Worm (Caenorhabditis elegans) whole organism, L1 larva: ENCODE results near the gene C10B5.3.

Experiments
- C04F5.9 ChIP-seq: sonication (generic microtip); optimal IDR thresholded peaks from 2 replicates; lab custom pipeline; 2016; ENCODE audit warnings: missing genetic modification characterization, missing compliant biosample characterization
- C34B4.2 ChIP-seq: sonication (generic microtip); optimal IDR thresholded peaks from 2 replicates; lab custom pipeline; 2017; ENCODE audit warnings: mild to moderate bottlenecking, missing genetic modification characterization, missing compliant biosample characterization
- Y116A8C.19 ChIP-seq: sonication (generic microtip); optimal IDR thresholded peaks from 2 replicates; lab custom pipeline; 2016; ENCODE audit warnings: missing compliant biosample characterization, missing genetic modification characterization, borderline replicate concordance
- aha-1 ChIP-seq: fragments of 150-350 bp; optimal IDR thresholded peaks from 2 replicates; lab custom pipeline; 2014; ENCODE audit warnings: missing biosample characterization, missing genetic modification characterization
- alr-1 ChIP-seq: fragments of 200-800 bp; sonication (Bioruptor generic); optimal IDR thresholded peaks from 2 replicates; lab custom pipeline; 2018; ENCODE audit warnings: borderline replicate concordance, mild to moderate bottlenecking, missing genetic modification characterization, missing compliant biosample characterization
- ama-1 ChIP-seq: fragments of 150-350 bp; optimal IDR thresholded peaks from 2 replicates; lab custom pipeline; 2014
- ceh-63 ChIP-seq: fragments of 200-800 bp; sonication (Bioruptor generic); optimal IDR thresholded peaks from 2 replicates; lab custom pipeline; 2018; ENCODE audit warnings: mild to moderate bottlenecking, missing genetic modification characterization, missing compliant biosample characterization
- ceh-82 ChIP-seq, 3 experiments: fragments of 150-350 bp in 1 of 3; sonication (generic microtip) in 2 of 3; optimal IDR thresholded peaks; 2 replicates each; lab custom pipeline; 2014 to 2017; ENCODE audit warnings: missing biosample characterization in 3 of 3, missing genetic modification characterization in 3 of 3
- dpl-1 ChIP-seq, 3 experiments: fragments of 150-350 bp in 2 of 3; sonication (generic microtip) in 1 of 3; optimal IDR thresholded peaks; 2 replicates each; lab custom pipeline; 2014 to 2017; ENCODE audit warnings: missing biosample characterization in 3 of 3, missing genetic modification characterization in 3 of 3, missing genetic modification reagents in 3 of 3
- dsc-1 ChIP-seq: sonication (generic microtip); optimal IDR thresholded peaks from 2 replicates; lab custom pipeline; 2016; ENCODE audit warnings: mild to moderate bottlenecking, missing genetic modification characterization, missing compliant biosample characterization
- efl-1 ChIP-seq, 4 experiments: fragments of 150-350 bp; optimal IDR thresholded peaks in 3 of 4; peaks in 1 of 4; 1 replicate in 1 of 4; 2 replicates in 3 of 4; lab custom pipeline; 2014; ENCODE audit warnings: missing biosample characterization in 2 of 4, missing genetic modification characterization in 2 of 4, missing genetic modification reagents in 2 of 4
- egl-13 ChIP-seq: sonication (generic microtip); optimal IDR thresholded peaks from 2 replicates; lab custom pipeline; 2016; ENCODE audit warnings: missing genotype, missing genetic modification reagents, missing genetic modification characterization, missing compliant biosample characterization
- fkh-10 ChIP-seq: sonication (generic microtip); optimal IDR thresholded peaks from 2 replicates; lab custom pipeline; 2017; ENCODE audit warnings: missing biosample characterization, missing genetic modification reagents, missing genetic modification characterization
- hlh-17 ChIP-seq: fragments of 200-800 bp; sonication (Bioruptor generic); optimal IDR thresholded peaks from 2 replicates; lab custom pipeline; 2018; ENCODE audit warnings: missing genetic modification characterization, mild to moderate bottlenecking, missing compliant biosample characterization, moderate library complexity, borderline replicate concordance
- hlh-4 ChIP-seq: sonication (generic microtip); optimal IDR thresholded peaks from 2 replicates; lab custom pipeline; 2016; ENCODE audit warnings: mild to moderate bottlenecking, missing genetic modification characterization, missing compliant biosample characterization
- hpl-2 ChIP-seq: fragments of 150-350 bp; optimal IDR thresholded peaks from 2 replicates; lab custom pipeline; 2014; ENCODE audit warnings: missing biosample characterization, missing genetic modification reagents, missing genetic modification characterization
- lin-14 ChIP-seq: fragments of 200-800 bp; sonication (Bioruptor generic); optimal IDR thresholded peaks from 2 replicates; lab custom pipeline; 2018; ENCODE audit warnings: mild to moderate bottlenecking, missing genetic modification characterization, moderate library complexity, missing compliant biosample characterization
- lin-15B ChIP-seq: fragments of 150-350 bp; sonication (generic microtip); optimal IDR thresholded peaks from 3 replicates; lab custom pipeline; 2014; ENCODE audit warnings: missing biosample characterization, missing genetic modification characterization
- lin-35 ChIP-seq, 2 experiments: fragments of 150-350 bp; optimal IDR thresholded peaks; 2 replicates each; lab custom pipeline; 2014; ENCODE audit warnings: missing biosample characterization in 2 of 2, missing genetic modification characterization in 2 of 2, missing genetic modification reagents in 2 of 2
- lin-39 ChIP-seq: fragments of 150-350 bp; optimal IDR thresholded peaks from 2 replicates; lab custom pipeline; 2014; ENCODE audit warnings: missing biosample characterization, missing genetic modification reagents, missing genetic modification characterization
- lsy-2 ChIP-seq, 2 experiments: fragments of 150-350 bp; optimal IDR thresholded peaks; 2 replicates each; lab custom pipeline; 2014; ENCODE audit warnings: missing biosample characterization in 2 of 2, missing genetic modification characterization in 2 of 2
- mdl-1 ChIP-seq, 2 experiments: fragments of 150-350 bp; optimal IDR thresholded peaks; 2 replicates each; lab custom pipeline; 2014 to 2017; ENCODE audit warnings: missing biosample characterization in 2 of 2, missing genetic modification characterization in 2 of 2, inconsistent platforms in 1 of 2
- mep-1 ChIP-seq: fragments of 150-350 bp; optimal IDR thresholded peaks from 2 replicates; lab custom pipeline; 2014; ENCODE audit warnings: missing biosample characterization, missing genetic modification characterization
- nhr-11 ChIP-seq: fragments of 150-350 bp; optimal IDR thresholded peaks from 2 replicates; lab custom pipeline; 2014; ENCODE audit warnings: missing biosample characterization, missing genetic modification characterization
- nhr-12 ChIP-seq: sonication (generic microtip); optimal IDR thresholded peaks from 2 replicates; lab custom pipeline; 2017; ENCODE audit warnings: missing biosample characterization, missing genetic modification characterization
- nhr-19 ChIP-seq: fragments of 200-800 bp; sonication (Bioruptor generic); conservative IDR thresholded peaks from 2 replicates; pipeline ENCODE4 v1.3.6; 2022; ENCODE audit warnings: missing genetic modification characterization, missing compliant biosample characterization
- nhr-47 ChIP-seq: sonication (generic microtip); optimal IDR thresholded peaks from 2 replicates; lab custom pipeline; 2016; ENCODE audit warnings: mild to moderate bottlenecking, missing genetic modification characterization, moderate library complexity, missing compliant biosample characterization
- nhr-71 ChIP-seq: sonication (generic microtip); optimal IDR thresholded peaks from 2 replicates; lab custom pipeline; 2016; ENCODE audit warnings: mild to moderate bottlenecking, missing genetic modification characterization, moderate library complexity, missing compliant biosample characterization
- nhr-84 ChIP-seq: sonication (generic microtip); optimal IDR thresholded peaks from 2 replicates; lab custom pipeline; 2017; ENCODE audit warnings: missing biosample characterization, missing genetic modification characterization
- nhr-90 ChIP-seq: sonication (generic microtip); optimal IDR thresholded peaks from 2 replicates; lab custom pipeline; 2016; ENCODE audit warnings: mild to moderate bottlenecking, missing genetic modification characterization, missing compliant biosample characterization; ENCODE audit not compliant: poor library complexity
- pag-3 ChIP-seq: sonication (generic microtip); optimal IDR thresholded peaks from 2 replicates; lab custom pipeline; 2017; ENCODE audit warnings: missing genetic modification characterization, mild to moderate bottlenecking, missing compliant biosample characterization, antibody characterized with exemption, borderline replicate concordance; ENCODE audit not compliant: insufficient read depth
- pax-3 ChIP-seq: fragments of 200-800 bp; sonication (Bioruptor generic); optimal IDR thresholded peaks from 2 replicates; lab custom pipeline; 2018; ENCODE audit warnings: mild to moderate bottlenecking, missing genetic modification characterization, moderate library complexity, missing compliant biosample characterization
- pqm-1 ChIP-seq: sonication (generic microtip); optimal IDR thresholded peaks from 3 replicates; lab custom pipeline; 2017; ENCODE audit warnings: missing biosample characterization, missing genetic modification characterization
- rnt-1 ChIP-seq: sonication (generic microtip); optimal IDR thresholded peaks from 2 replicates; lab custom pipeline; 2016; ENCODE audit warnings: mild to moderate bottlenecking, missing genetic modification characterization, moderate library complexity, missing compliant biosample characterization
- skn-1 ChIP-seq: fragments of 150-350 bp; optimal IDR thresholded peaks from 2 replicates; lab custom pipeline; 2014; ENCODE audit warnings: missing biosample characterization, missing genetic modification characterization
- snpc-4 ChIP-seq: fragments of 150-350 bp; optimal IDR thresholded peaks from 2 replicates; lab custom pipeline; 2014; ENCODE audit warnings: missing biosample characterization, missing genetic modification characterization
- sox-4 ChIP-seq: sonication (generic microtip); optimal IDR thresholded peaks from 2 replicates; lab custom pipeline; 2016; ENCODE audit warnings: missing genetic modification characterization, missing compliant biosample characterization
- sup-37 ChIP-seq: fragments of 200-800 bp; sonication (Bioruptor generic); optimal IDR thresholded peaks from 2 replicates; lab custom pipeline; 2018; ENCODE audit warnings: mild to moderate bottlenecking, missing genetic modification characterization, missing compliant biosample characterization
- swsn-7 ChIP-seq: sonication (generic microtip); optimal IDR thresholded peaks from 2 replicates; lab custom pipeline; 2016; ENCODE audit warnings: missing genetic modification characterization, missing compliant biosample characterization
- tbx-2 ChIP-seq: sonication (generic microtip); optimal IDR thresholded peaks from 2 replicates; lab custom pipeline; 2016; ENCODE audit warnings: missing genetic modification characterization, missing compliant biosample characterization
- tlp-1 ChIP-seq: fragments of 150-350 bp; optimal IDR thresholded peaks from 2 replicates; lab custom pipeline; 2014; ENCODE audit warnings: missing biosample characterization, missing genetic modification characterization
- unc-130 ChIP-seq: fragments of 150-350 bp; optimal IDR thresholded peaks from 2 replicates; lab custom pipeline; 2017; ENCODE audit warnings: missing biosample characterization, missing genetic modification characterization, inconsistent platforms
- unc-62 ChIP-seq: fragments of 150-350 bp; optimal IDR thresholded peaks from 2 replicates; lab custom pipeline; 2014; ENCODE audit warnings: missing biosample characterization, missing genetic modification reagents, missing genetic modification characterization
- unc-98 ChIP-seq: fragments of 200-800 bp; sonication (Bioruptor generic); IDR thresholded peaks from 2 replicates; pipeline ENCODE4 v1.3.6; 2022; ENCODE audit warnings: missing genetic modification characterization, missing compliant biosample characterization
- vab-15 ChIP-seq: sonication (generic microtip); optimal IDR thresholded peaks from 2 replicates; lab custom pipeline; 2017; ENCODE audit warnings: missing genotype, mild to moderate bottlenecking, missing genetic modification characterization, missing compliant biosample characterization
- ztf-11 ChIP-seq, 2 experiments: sonication (generic microtip); optimal IDR thresholded peaks; 2 replicates each; lab custom pipeline; 2016 to 2017; ENCODE audit warnings: missing genetic modification characterization in 2 of 2, missing biosample characterization in 1 of 2, missing compliant biosample characterization in 1 of 2
- ztf-4 ChIP-seq: fragments of 150-350 bp; optimal IDR thresholded peaks from 2 replicates; lab custom pipeline; 2014; ENCODE audit warnings: missing biosample characterization, missing genetic modification characterization

The C10B5.3 gene

ce11 chrV:8594105-8594964 is 6.4 kb upstream of the C10B5.3 start, which contains the start of gene tag-196 (continued):
- TF ChIP-seq mdl-1 (tag; optimal IDR thresholded peaks at IDR 0.05; lab: Kevin White, UChicago) (peak in 1 of 2 experiments; percentile 18), sup-37 (GFP tag; lab: Kevin White, UChicago) (no peak), ceh-82 (tag; optimal IDR thresholded peaks at IDR 0.05; lab: Kevin White, UChicago) (no peak), Y116A8C.19 (no peak), alr-1 (tag; lab: Kevin White, UChicago) (no peak), efl-1 (optimal IDR thresholded peaks at IDR 0.05; lab: Kevin White, UChicago) (no peak), efl-1 (GFP tag; optimal IDR thresholded peaks at IDR 0.05 in 1 of 2; lab: Kevin White, UChicago) (peak; percentile 6 to 82), swsn-7 (tag; lab: Kevin White, UChicago) (no peak), nhr-47 (tag; lab: Kevin White, UChicago) (no peak), pax-3 (tag; lab: Kevin White, UChicago) (no peak), nhr-71 (tag; lab: Kevin White, UChicago) (peak; percentile 68), nhr-90 (tag; lab: Kevin White, UChicago) (no peak), aha-1 (tag; lab: Kevin White, UChicago) (no peak), sox-4 (tag; lab: Kevin White, UChicago) (no peak), C34B4.2 (no peak), nhr-12 (tag; lab: Kevin White, UChicago) (no peak), lin-35 (GFP tag; optimal IDR thresholded peaks at IDR 0.05; lab: Kevin White, UChicago) (peak in 1 of 2 experiments; percentile 28), unc-98 (GFP tag; lab: Robert Waterston, UW) (no peak), vab-15 (tag; lab: Kevin White, UChicago) (no peak), hlh-4 (tag; lab: Kevin White, UChicago) (no peak), lsy-2 (tag; optimal IDR thresholded peaks at IDR 0.05; lab: Kevin White, UChicago) (peak; percentile 38 to 41), nhr-11 (tag; lab: Kevin White, UChicago) (no peak), hpl-2 (GFP tag; lab: Kevin White, UChicago) (no peak), pqm-1 (tag; lab: Kevin White, UChicago) (no peak), dpl-1 (GFP tag; optimal IDR thresholded peaks at IDR 0.05; lab: Kevin White, UChicago) (no peak), pag-3 (peak; percentile 44), dsc-1 (tag; lab: Kevin White, UChicago) (no peak), ztf-4 (no peak), lin-39 (tag; lab: Kevin White, UChicago) (no peak), unc-130 (tag; lab: Kevin White, UChicago) (peak; percentile 74), nhr-84 (tag; lab: Kevin White, UChicago) (no peak), rnt-1 (peak; percentile 80), egl-13 (tag; lab: Kevin White, UChicago) (no peak), ztf-11 (tag; optimal IDR thresholded peaks at IDR 0.05; lab: Kevin White, UChicago) (peak in 1 of 2 experiments; percentile 15), skn-1 (tag; lab: Kevin White, UChicago) (no peak), snpc-4 (no peak), C04F5.9 (no peak), mep-1 (tag; lab: Kevin White, UChicago) (no peak), lin-14 (GFP tag; lab: Kevin White, UChicago) (peak; percentile 76), hlh-17 (GFP tag; lab: Kevin White, UChicago) (no peak), tlp-1 (tag; lab: Kevin White, UChicago) (no peak), tbx-2 (tag; lab: Kevin White, UChicago) (no peak), fkh-10 (no peak), nhr-19 (GFP tag; lab: Robert Waterston, UW) (peak; percentile 36; the same call in 1 of the 2 replicates), ceh-63 (GFP tag; lab: Kevin White, UChicago) (no peak), unc-62 (no peak), lin-15B (tag; lab: Kevin White, UChicago) (no peak), ama-1 (lab: Kevin White, UChicago) (no peak)
